Fruit fly (Drosophila melanogaster) whole organism, wandering third instar larva: ENCODE measurements around the gene CG5592.

ENCODE experiments used
- Abd-B ChIP-seq: fragments of >200 bp; optimal IDR thresholded peaks from 2 replicates; lab custom pipeline; 2017; ENCODE audit warnings: missing biosample characterization, missing genetic modification characterization
- CG32264 ChIP-seq: fragments of 200-800 bp; sonication (Bioruptor generic); optimal IDR thresholded peaks from 2 replicates; lab custom pipeline; 2016; ENCODE audit warnings: missing biosample characterization, missing genetic modification characterization
- CG9705 ChIP-seq: fragments of 200-800 bp; sonication (Bioruptor generic); optimal IDR thresholded peaks from 2 replicates; lab custom pipeline; 2018; ENCODE audit warnings: missing biosample characterization, mild to moderate bottlenecking, missing genetic modification characterization
- CrebA ChIP-seq: fragments of 200-800 bp; sonication (Bioruptor generic); optimal IDR thresholded peaks from 2 replicates; lab custom pipeline; 2016; ENCODE audit warnings: missing biosample characterization, mild to moderate bottlenecking, missing genetic modification characterization, borderline replicate concordance
- Dfd ChIP-seq: fragments of >200 bp; optimal IDR thresholded peaks from 2 replicates; lab custom pipeline; 2017; ENCODE audit warnings: missing biosample characterization, missing genetic modification characterization
- Dif ChIP-seq: fragments of 200-275, 200-300 bp; sonication (Bioruptor generic); optimal IDR thresholded peaks from 2 replicates; lab custom pipeline; 2018; ENCODE audit warnings: missing biosample characterization, missing genetic modification characterization; ENCODE audit not compliant: partially characterized antibody
- GATAd ChIP-seq: sonication (Bioruptor generic); optimal IDR thresholded peaks from 2 replicates; lab custom pipeline; 2016; ENCODE audit warnings: missing biosample characterization, missing genetic modification characterization
- Hnf4 ChIP-seq: fragments of 200-800 bp; sonication (Bioruptor generic); optimal IDR thresholded peaks from 2 replicates; lab custom pipeline; 2016; ENCODE audit warnings: missing biosample characterization, mild to moderate bottlenecking, missing genetic modification characterization
- Hr78 ChIP-seq: fragments of >200 bp; optimal IDR thresholded peaks from 2 replicates; lab custom pipeline; 2017; ENCODE audit warnings: missing biosample characterization, missing genetic modification characterization
- Jra ChIP-seq: sonication (Bioruptor generic); optimal IDR thresholded peaks from 2 replicates; lab custom pipeline; 2016; ENCODE audit warnings: missing biosample characterization, missing genetic modification characterization
- Myc ChIP-seq: fragments of >200 bp; optimal IDR thresholded peaks from 2 replicates; lab custom pipeline; 2017
- OdsH ChIP-seq: fragments of 200-800 bp; sonication (Bioruptor generic); optimal IDR thresholded peaks from 2 replicates; lab custom pipeline; 2016; ENCODE audit warnings: missing biosample characterization, mild to moderate bottlenecking, missing genetic modification characterization
- Rel ChIP-seq, 2 experiments: fragments of 200-800 bp; sonication (Bioruptor generic) in 1 of 2; optimal IDR thresholded peaks; 2 replicates in 1 of 2; 3 replicates in 1 of 2; lab custom pipeline; 2016 to 2019; ENCODE audit warnings: mild to moderate bottlenecking in 2 of 2, missing biosample characterization in 2 of 2, missing genetic modification characterization in 2 of 2, moderate library complexity in 1 of 2
- Sp1 ChIP-seq: fragments of 200-800 bp; sonication (Bioruptor generic); optimal IDR thresholded peaks from 3 replicates; lab custom pipeline; 2019; ENCODE audit warnings: missing biosample characterization, mild to moderate bottlenecking, missing genetic modification characterization, moderate library complexity
- Vsx2 ChIP-seq: fragments of 200-300, 225-300 bp; sonication (Bioruptor generic); optimal IDR thresholded peaks from 2 replicates; lab custom pipeline; 2018; ENCODE audit warnings: missing biosample characterization, missing genetic modification characterization; ENCODE audit not compliant: partially characterized antibody
- br ChIP-seq: fragments of 200-800 bp; sonication (Bioruptor generic); optimal IDR thresholded peaks from 2 replicates; lab custom pipeline; 2016; ENCODE audit warnings: missing biosample characterization, missing genetic modification characterization
- brk ChIP-seq: fragments of 200-800 bp; sonication (Bioruptor generic); optimal IDR thresholded peaks from 2 replicates; lab custom pipeline; 2016; ENCODE audit warnings: missing biosample characterization, mild to moderate bottlenecking, missing genetic modification characterization
- dl ChIP-seq, 2 experiments: fragments of 175-275, 200-275 bp in 1 of 2; fragments of 200-275 bp in 1 of 2; sonication (Bioruptor generic); optimal IDR thresholded peaks; lab custom pipeline; 2018; ENCODE audit warnings: mild to moderate bottlenecking in 2 of 2, missing biosample characterization in 2 of 2, missing genetic modification characterization in 2 of 2, moderate library complexity in 2 of 2; ENCODE audit not compliant: partially characterized antibody in 2 of 2, insufficient read depth in 1 of 2
- dmrt93B ChIP-seq: fragments of 200-800 bp; sonication (Bioruptor generic); optimal IDR thresholded peaks from 2 replicates; lab custom pipeline; 2018; ENCODE audit warnings: missing biosample characterization, mild to moderate bottlenecking, missing genetic modification characterization
- dsf ChIP-seq: sonication (Bioruptor generic); optimal IDR thresholded peaks from 2 replicates; lab custom pipeline; 2016; ENCODE audit warnings: missing biosample characterization, missing genetic modification characterization, borderline replicate concordance
- ey ChIP-seq: fragments of 200-800 bp; sonication (Bioruptor generic); optimal IDR thresholded peaks from 2 replicates; lab custom pipeline; 2016; ENCODE audit warnings: missing biosample characterization, missing genetic modification characterization
- foxo ChIP-seq, 2 experiments: fragments of 200-800 bp; sonication (Bioruptor generic); optimal IDR thresholded peaks; 2 replicates in 1 of 2; 3 replicates in 1 of 2; lab custom pipeline; 2016 to 2017; ENCODE audit warnings: missing biosample characterization in 2 of 2, missing genetic modification characterization in 2 of 2
- fru ChIP-seq: fragments of 200-800 bp; sonication (Bioruptor generic); optimal IDR thresholded peaks from 3 replicates; lab custom pipeline; 2016; ENCODE audit warnings: missing biosample characterization, mild to moderate bottlenecking, missing genetic modification characterization
- h ChIP-seq: fragments of 200-800 bp; sonication (Bioruptor generic); optimal IDR thresholded peaks from 3 replicates; lab custom pipeline; 2016; ENCODE audit warnings: missing biosample characterization, mild to moderate bottlenecking, missing genetic modification characterization
- lola ChIP-seq: fragments of >200 bp; optimal IDR thresholded peaks from 2 replicates; lab custom pipeline; 2017; ENCODE audit warnings: missing biosample characterization, missing genetic modification characterization
- pan ChIP-seq: fragments of >200 bp; optimal IDR thresholded peaks from 2 replicates; lab custom pipeline; 2017
- psq ChIP-seq: fragments of 200-800 bp; sonication (Bioruptor generic); optimal IDR thresholded peaks from 3 replicates; lab custom pipeline; 2017; ENCODE audit warnings: missing biosample characterization, mild to moderate bottlenecking, missing genetic modification characterization, moderate library complexity
- rgr ChIP-seq: fragments of 200-800 bp; sonication (Bioruptor generic); optimal IDR thresholded peaks from 3 replicates; lab custom pipeline; 2016; ENCODE audit warnings: missing biosample characterization, mild to moderate bottlenecking, missing genetic modification characterization
- sage ChIP-seq: fragments of 200-800 bp; sonication (Bioruptor generic); optimal IDR thresholded peaks from 2 replicates; lab custom pipeline; 2016; ENCODE audit warnings: missing biosample characterization, mild to moderate bottlenecking, missing genetic modification characterization
- sv ChIP-seq: fragments of 200-800 bp; sonication (Bioruptor generic); optimal IDR thresholded peaks from 3 replicates; lab custom pipeline; 2016; ENCODE audit warnings: missing biosample characterization, missing genetic modification characterization
- tai ChIP-seq: sonication (Bioruptor generic); optimal IDR thresholded peaks from 2 replicates; lab custom pipeline; 2016; ENCODE audit warnings: missing biosample characterization, missing genetic modification characterization
- usp ChIP-seq: fragments of >200 bp; optimal IDR thresholded peaks from 2 replicates; lab custom pipeline; 2017; ENCODE audit warnings: missing biosample characterization, missing genetic modification characterization
- woc ChIP-seq: sonication (Bioruptor generic); optimal IDR thresholded peaks from 2 replicates; lab custom pipeline; 2016; ENCODE audit warnings: missing biosample characterization, mild to moderate bottlenecking, missing genetic modification characterization

CG5592 gene

DNA sequence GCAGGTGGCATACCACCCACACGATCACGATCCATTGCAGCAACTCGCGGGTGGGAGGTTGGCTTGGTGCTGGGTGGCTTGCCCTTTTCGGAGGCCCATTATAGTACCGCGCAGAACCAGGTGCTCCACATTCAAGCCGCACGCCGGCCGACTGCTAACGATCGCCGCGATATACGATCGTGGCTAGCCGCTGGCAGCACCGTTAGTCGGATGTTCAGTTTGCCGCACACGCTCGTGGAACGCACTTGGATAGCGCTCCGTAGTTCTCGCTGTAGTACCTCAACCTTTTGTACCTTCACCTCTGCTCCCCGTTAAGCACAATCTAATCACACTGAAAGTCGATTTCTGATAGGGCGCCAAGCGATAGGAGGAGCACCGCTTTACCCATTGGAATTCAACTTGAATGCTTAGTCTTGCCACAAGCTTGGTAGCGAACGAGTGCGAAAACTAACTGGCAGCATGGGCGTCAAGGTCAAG, 26.2 kb downstream of the CG5592 start, which contains the start of gene CG33523:
TSS of gene CG33523 (plus strand) at position 217 of the 477 bp plus-strand sequence.
- TF ChIP-seq GATAd (GFP tag; lab: Kevin White, UChicago): no peak

- TF ChIP-seq brk (GFP tag; lab: Kevin White, UChicago) (no peak), lola (GFP tag; lab: Kevin White, UChicago) (no peak), ey (no peak), Sp1 (GFP tag; lab: Kevin White, UChicago) (peak; percentile 34), fru (GFP tag; lab: Kevin White, UChicago) (no peak), CG32264 (no peak), OdsH (GFP tag; lab: Kevin White, UChicago) (peak; percentile 19), Abd-B (GFP tag; lab: Kevin White, UChicago) (no peak), dsf (GFP tag; lab: Kevin White, UChicago) (no peak), Rel (GFP tag; optimal IDR thresholded peaks at IDR 0.05; lab: Kevin White, UChicago) (no peak), Rel (tag; optimal IDR thresholded peaks at IDR 0.05; lab: Kevin White, UChicago) (peak; percentile 2), br (no peak), Dfd (no peak), woc (GFP tag; lab: Kevin White, UChicago) (no peak), pan (lab: Kevin White, UChicago) (no peak), Dif (GFP tag; lab: Kevin White, UChicago) (peak; percentile 66), CrebA (no peak), Vsx2 (GFP tag; lab: Kevin White, UChicago) (no peak), rgr (GFP tag; lab: Kevin White, UChicago) (peak; percentile 18), sage (no peak), dl (GFP tag; optimal IDR thresholded peaks at IDR 0.05; lab: Kevin White, UChicago; ENCODE audit: insufficient read depth in 1 of 2, partially characterized antibody in 2 of 2) (peak; percentile 11 to 28), h (GFP tag; lab: Kevin White, UChicago) (peak; percentile 31), Myc (lab: Kevin White, UChicago) (no peak), psq (GFP tag; lab: Kevin White, UChicago) (no peak), CG9705 (GFP tag; lab: Kevin White, UChicago) (no peak), Jra (GFP tag; lab: Kevin White, UChicago) (no peak), GATAd (GFP tag; lab: Kevin White, UChicago) (no peak), foxo (GFP tag; optimal IDR thresholded peaks at IDR 0.05; lab: Kevin White, UChicago) (peak in 1 of 2 experiments; percentile 33), dmrt93B (GFP tag; lab: Kevin White, UChicago) (no peak), Hr78 (no peak), Hnf4 (no peak), sv (GFP tag; lab: Kevin White, UChicago) (no peak)
- TF ChIP-seq, all 38 proteins: peak for 8
Measured at dm6 chr3L:5926015-5926988, 28.9 kb downstream of the CG5592 start.

DNA sequence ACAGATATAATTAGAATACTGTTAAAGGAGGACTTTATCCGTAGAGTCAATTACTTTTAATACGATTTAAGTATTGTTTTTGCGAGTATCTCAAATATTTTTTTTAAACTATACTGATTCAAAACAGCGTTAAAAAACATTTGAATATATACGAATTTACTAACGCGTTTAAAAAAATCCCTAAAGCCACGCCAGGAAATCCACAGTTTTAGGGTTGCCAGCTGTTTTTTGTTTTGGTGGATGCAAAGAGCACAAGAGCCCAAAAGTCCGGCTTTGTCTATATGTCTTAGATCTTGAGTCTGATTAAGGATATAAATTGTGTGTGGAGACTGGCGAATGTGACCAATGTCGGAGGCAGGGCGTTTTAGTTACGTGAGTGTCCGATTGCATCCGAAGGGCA, 30.1 kb downstream of the CG5592 start:
- no peak for TF ChIP-seq brk (GFP tag; lab: Kevin White, UChicago)
- no peak for TF ChIP-seq tai (GFP tag; lab: Kevin White, UChicago)
- TF ChIP-seq Dif (GFP tag; lab: Kevin White, UChicago): no peak
- TF ChIP-seq Sp1 (GFP tag; lab: Kevin White, UChicago): no peak
- no peak for TF ChIP-seq OdsH (GFP tag; lab: Kevin White, UChicago)
- no peak for TF ChIP-seq Dfd
- TF ChIP-seq sage: no peak
- no peak for TF ChIP-seq dsf (GFP tag; lab: Kevin White, UChicago)
- TF ChIP-seq usp (GFP tag; lab: Kevin White, UChicago): no peak
- no peak for TF ChIP-seq rgr (GFP tag; lab: Kevin White, UChicago)
- TF ChIP-seq ey: no peak
- no peak for TF ChIP-seq psq (GFP tag; lab: Kevin White, UChicago)
- TF ChIP-seq Hnf4: no peak
- no peak for TF ChIP-seq Vsx2 (GFP tag; lab: Kevin White, UChicago)
- TF ChIP-seq woc (GFP tag; lab: Kevin White, UChicago): no peak
- TF ChIP-seq GATAd (GFP tag; lab: Kevin White, UChicago): no peak
- TF ChIP-seq, all 38 proteins: peak for 0
